Fruit fly (Drosophila melanogaster): ENCODE results near the gene CG12502.

CG12502 gene

dm6 chr3L:851061-851460, 14.1 kb upstream of the CG12502 start, which contains the start of gene Dci (continued):
- TF ChIP-seq CG13894 (tag; optimal IDR thresholded peaks at IDR 0.05) = no peak
- TF ChIP-seq CG8924 (tag; optimal IDR thresholded peaks at IDR 0.05) = peak; percentile 58
- TF ChIP-seq org-1 (GFP tag; optimal IDR thresholded peaks at IDR 0.05) = no peak
- peak; percentile 83 for TF ChIP-seq Sin3A (optimal IDR thresholded peaks at IDR 0.05)
- TF ChIP-seq CG10321 (GFP tag; IDR thresholded peaks at IDR 0.05) = peak; percentile 48; the same call in 1 of the 2 replicates
- TF ChIP-seq Abd-B (GFP tag; optimal IDR thresholded peaks at IDR 0.05) = peak; percentile 86
- TF ChIP-seq CG12299 (tag; optimal IDR thresholded peaks at IDR 0.05) = no peak
- TF ChIP-seq D19A (tag; optimal IDR thresholded peaks at IDR 0.05) = no peak
- TF ChIP-seq Chrac-16 (GFP tag; optimal IDR thresholded peaks at IDR 0.05) = peak; percentile 81
- TF ChIP-seq odd (GFP tag; optimal IDR thresholded peaks at IDR 0.05) = no peak
- TF ChIP-seq Mrtf (GFP tag; IDR thresholded peaks at IDR 0.05) = 0 out of 3 replicates have a peak, but pooled peaks have one; percentile 38
- peak; percentile 87 for TF ChIP-seq Rfx (GFP tag; IDR thresholded peaks at IDR 0.05)
- peak; percentile 27 for TF ChIP-seq gcm2 (GFP tag; optimal IDR thresholded peaks at IDR 0.05)
- no peak for TF ChIP-seq MESR4 (GFP tag; optimal IDR thresholded peaks at IDR 0.05)
- TF ChIP-seq Dp (GFP tag; optimal IDR thresholded peaks at IDR 0.05) = peak; percentile 87
- TF ChIP-seq disco-r (GFP tag; optimal IDR thresholded peaks at IDR 0.05) = no peak
- peak; percentile 46; the same call in 1 of the 3 replicates for TF ChIP-seq CG7357 (GFP tag; IDR thresholded peaks at IDR 0.05)
- peak; percentile 74 for TF ChIP-seq cas (GFP tag; IDR thresholded peaks at IDR 0.05)
- peak; percentile 64; the same call in 1 of the 2 replicates for TF ChIP-seq Poxn (GFP tag; IDR thresholded peaks at IDR 0.05)
- no peak for TF ChIP-seq CG4854 (GFP tag; optimal IDR thresholded peaks at IDR 0.05)
- TF ChIP-seq Hmr (GFP tag; optimal IDR thresholded peaks at IDR 0.05) = peak; percentile 64
- peak; percentile 48 for TF ChIP-seq cato (GFP tag; optimal IDR thresholded peaks at IDR 0.05; ENCODE audit: borderline replicate concordance)
- peak; percentile 87 for TF ChIP-seq Aef1 (GFP tag; IDR thresholded peaks at IDR 0.05)
- TF ChIP-seq Pdp1 (GFP tag; optimal IDR thresholded peaks at IDR 0.05) = peak in 1 of 2 experiments; percentile 69
- peak; percentile 53; the same call in 2 of the 3 replicates for TF ChIP-seq CG14050 (GFP tag; IDR thresholded peaks at IDR 0.05)
- TF ChIP-seq CG10979 (tag; optimal IDR thresholded peaks at IDR 0.05) = peak; percentile 41
- peak; percentile 82 for TF ChIP-seq gem (tag; optimal IDR thresholded peaks at IDR 0.05)
- TF ChIP-seq CG1024 (GFP tag; IDR thresholded peaks at IDR 0.05) = peak; percentile 38; the same call in 1 of the 2 replicates
- TF ChIP-seq lilli (GFP tag; optimal IDR thresholded peaks at IDR 0.05) = peak; percentile 77
- TF ChIP-seq Hey (tag; optimal IDR thresholded peaks at IDR 0.05) = no peak
- peak; percentile 89 for TF ChIP-seq mam (GFP tag; optimal IDR thresholded peaks at IDR 0.05)
- peak; percentile 84 for TF ChIP-seq sna (GFP tag; IDR thresholded peaks at IDR 0.05; ENCODE audit: partially characterized antibody)
- no peak for TF ChIP-seq dmrt99B (tag; optimal IDR thresholded peaks at IDR 0.05)
- peak; percentile 66 for TF ChIP-seq CG1647 (GFP tag; optimal IDR thresholded peaks at IDR 0.05)
- TF ChIP-seq Scr (GFP tag; IDR thresholded peaks at IDR 0.05; ENCODE audit: partially characterized antibody) = peak; percentile 88

- TF ChIP-seq CG18599 (GFP tag; optimal IDR thresholded peaks at IDR 0.05) = peak; percentile 16
- TF ChIP-seq CG34376 (GFP tag; optimal IDR thresholded peaks at IDR 0.05) = peak; percentile 20
- no peak for TF ChIP-seq CG14965 (GFP tag; optimal IDR thresholded peaks at IDR 0.05; ENCODE audit: borderline replicate concordance)
- 0 out of 2 replicates have a peak, but pooled peaks have one; percentile 16 for TF ChIP-seq GATAe (GFP tag; conservative IDR thresholded peaks at IDR 0.05)
- peak; percentile 44 for TF ChIP-seq CG13296 (GFP tag; optimal IDR thresholded peaks at IDR 0.05)
- TF ChIP-seq H2.0 (GFP tag; IDR thresholded peaks at IDR 0.05) = no peak
- TF ChIP-seq cas (GFP tag; IDR thresholded peaks at IDR 0.05) = no peak
- TF ChIP-seq CG8281 (tag; optimal IDR thresholded peaks at IDR 0.05) = peak; percentile 26
- TF ChIP-seq dati (GFP tag; IDR thresholded peaks at IDR 0.05) = no peak
- no peak for TF ChIP-seq gsb (GFP tag; IDR thresholded peaks at IDR 0.05)
- no peak for TF ChIP-seq Hmr (GFP tag; optimal IDR thresholded peaks at IDR 0.05)
- peak; percentile 5 for TF ChIP-seq lab (GFP tag; optimal IDR thresholded peaks at IDR 0.05)
- peak; percentile 24 for TF ChIP-seq CG2678 (tag; optimal IDR thresholded peaks at IDR 0.05)
- peak; percentile 27 for TF ChIP-seq CG6813 (GFP tag; optimal IDR thresholded peaks at IDR 0.05)
- TF ChIP-seq Nf-YC (tag; optimal IDR thresholded peaks at IDR 0.05) = no peak
- no peak for TF ChIP-seq wor (GFP tag; IDR thresholded peaks at IDR 0.05)
- peak; percentile 47 for TF ChIP-seq sd (tag; optimal IDR thresholded peaks at IDR 0.05)
- TF ChIP-seq CG11456 (GFP tag; IDR thresholded peaks at IDR 0.05) = no peak
- peak; percentile 66 for TF ChIP-seq CG11696 (GFP tag; IDR thresholded peaks at IDR 0.05)
Observed at dm6 chr3L:852267-852666, 12.9 kb upstream of the CG12502 start.
